Fruit fly (Drosophila melanogaster) whole organism, embryonic: Measurements from ENCODE around the gene DAAM.

Experiments used
- CG10147 ChIP-seq: fragments of 200-800 bp; sonication (Bioruptor generic); optimal IDR thresholded peaks from 2 replicates; lab custom pipeline; 2019; ENCODE audit warnings: missing biosample characterization, mild to moderate bottlenecking, missing genetic modification characterization, moderate library complexity
- CG12104 ChIP-seq: fragments of 200-800 bp; sonication (Bioruptor generic); optimal IDR thresholded peaks from 3 replicates; lab custom pipeline; 2016; ENCODE audit warnings: missing biosample characterization, missing genetic modification characterization
- CG15269 ChIP-seq: fragments of 200-800 bp; sonication (Bioruptor generic); optimal IDR thresholded peaks from 2 replicates; lab custom pipeline; 2018; ENCODE audit warnings: missing biosample characterization, mild to moderate bottlenecking, missing genetic modification characterization, moderate library complexity
- CG15601 ChIP-seq: fragments of 200-800 bp; sonication (Bioruptor generic); optimal IDR thresholded peaks from 3 replicates; lab custom pipeline; 2019; ENCODE audit warnings: missing biosample characterization, mild to moderate bottlenecking, missing genetic modification characterization, moderate library complexity
- CG1792 ChIP-seq: fragments of 200-800 bp; sonication (Bioruptor generic); optimal IDR thresholded peaks from 2 replicates; lab custom pipeline; 2016; ENCODE audit warnings: missing biosample characterization, missing genetic modification characterization
- CG18476 ChIP-seq: fragments of 200-800 bp; sonication (Bioruptor generic); optimal IDR thresholded peaks from 2 replicates; lab custom pipeline; 2016; ENCODE audit warnings: missing biosample characterization, mild to moderate bottlenecking, missing genetic modification characterization
- CG18599 ChIP-seq: fragments of 200-800 bp; sonication (Bioruptor generic); optimal IDR thresholded peaks from 3 replicates; lab custom pipeline; 2017; ENCODE audit warnings: missing biosample characterization, missing genetic modification characterization, mild to moderate bottlenecking, moderate library complexity, missing genetic modification reagents
- CG31365 ChIP-seq: fragments of 200-800 bp; sonication (Bioruptor generic); optimal IDR thresholded peaks from 2 replicates; lab custom pipeline; 2018; ENCODE audit warnings: missing biosample characterization, mild to moderate bottlenecking, missing genetic modification characterization
- CG31441 ChIP-seq: fragments of 200-800 bp; sonication (Bioruptor generic); IDR thresholded peaks from 2 replicates; pipeline ENCODE4 v1.3.6; 2022; ENCODE audit warnings: missing biosample characterization, missing genetic modification characterization
- CG34376 ChIP-seq: fragments of 200-800 bp; sonication (Bioruptor generic); optimal IDR thresholded peaks from 2 replicates; lab custom pipeline; 2018; ENCODE audit warnings: missing biosample characterization, mild to moderate bottlenecking, missing genetic modification characterization
- CG3847 ChIP-seq: fragments of 200-800 bp; sonication (Bioruptor generic); IDR thresholded peaks from 2 replicates; pipeline ENCODE4 v1.3.6; 2022; ENCODE audit warnings: missing biosample characterization, missing genetic modification characterization
- CG4404 ChIP-seq: fragments of 200-800 bp; sonication (Bioruptor generic); IDR thresholded peaks from 2 replicates; pipeline ENCODE4 v1.3.6; 2022; ENCODE audit warnings: missing biosample characterization, missing genetic modification characterization
- CG6689 ChIP-seq: fragments of 200-800 bp; sonication (Bioruptor generic); IDR thresholded peaks from 2 replicates; pipeline ENCODE4 v1.3.6; 2022; ENCODE audit warnings: missing biosample characterization, missing genetic modification characterization
- CG6813 ChIP-seq: fragments of 200-800 bp; sonication (Bioruptor generic); optimal IDR thresholded peaks from 2 replicates; lab custom pipeline; 2017; ENCODE audit warnings: missing biosample characterization, missing genetic modification characterization, mild to moderate bottlenecking, moderate library complexity, missing genetic modification reagents
- CG7928 ChIP-seq: fragments of 200-800 bp; sonication (Bioruptor generic); optimal IDR thresholded peaks from 2 replicates; lab custom pipeline; 2017; ENCODE audit warnings: missing biosample characterization, mild to moderate bottlenecking, missing genetic modification characterization
- CG8089 ChIP-seq: fragments of 200-800 bp; sonication (Bioruptor generic); optimal IDR thresholded peaks from 3 replicates; lab custom pipeline; 2016; ENCODE audit warnings: missing biosample characterization, missing genetic modification characterization
- CG8388 ChIP-seq: fragments of 200-800 bp; sonication (Bioruptor generic); optimal IDR thresholded peaks from 2 replicates; lab custom pipeline; 2019; ENCODE audit warnings: missing biosample characterization, mild to moderate bottlenecking, missing genetic modification characterization, moderate library complexity
- Dip2 ChIP-seq: fragments of 200-800 bp; sonication (Bioruptor generic); IDR thresholded peaks from 2 replicates; pipeline ENCODE4 v1.3.6; 2022; ENCODE audit warnings: missing biosample characterization, missing genetic modification characterization
- Dip3 ChIP-seq: fragments of 200-800 bp; sonication (Bioruptor generic); optimal IDR thresholded peaks from 3 replicates; lab custom pipeline; 2016; ENCODE audit warnings: missing biosample characterization, missing genetic modification characterization
- Doc2 ChIP-seq: fragments of 200-800 bp; sonication (Bioruptor generic); IDR thresholded peaks from 2 replicates; pipeline ENCODE4 v1.3.6; 2022; ENCODE audit warnings: missing biosample characterization, missing genetic modification characterization
- Doc3 ChIP-seq: fragments of 200-800 bp; sonication (Bioruptor generic); IDR thresholded peaks from 3 replicates; pipeline ENCODE4 v1.3.6; 2022; ENCODE audit warnings: missing biosample characterization, missing genetic modification characterization; ENCODE audit not compliant: partially characterized antibody
- Dref ChIP-seq: fragments of 200-800 bp; sonication (Bioruptor generic); IDR thresholded peaks from 2 replicates; pipeline ENCODE4 v1.3.6; 2022; ENCODE audit warnings: missing biosample characterization, missing genetic modification characterization
- HHEX ChIP-seq: fragments of 200-800 bp; sonication (Bioruptor generic); optimal IDR thresholded peaks from 3 replicates; lab custom pipeline; 2017; ENCODE audit warnings: missing biosample characterization, mild to moderate bottlenecking, missing genetic modification characterization, missing genetic modification reagents
- Hr3 ChIP-seq: fragments of 200-800 bp; sonication (Bioruptor generic); optimal IDR thresholded peaks from 3 replicates; lab custom pipeline; 2016; ENCODE audit warnings: missing biosample characterization, missing genetic modification characterization
- Mad ChIP-seq: fragments of 200-800 bp; sonication (Bioruptor generic); optimal IDR thresholded peaks from 2 replicates; lab custom pipeline; 2016; ENCODE audit warnings: missing biosample characterization, missing genetic modification characterization
- Nf-YB ChIP-seq: fragments of 200-800 bp; sonication (Bioruptor generic); optimal IDR thresholded peaks from 3 replicates; lab custom pipeline; 2019; ENCODE audit warnings: missing biosample characterization, mild to moderate bottlenecking, missing genetic modification characterization, moderate library complexity
- Opbp ChIP-seq: fragments of 200-800 bp; sonication (Bioruptor generic); IDR thresholded peaks from 3 replicates; pipeline ENCODE4 v1.3.6; 2022; ENCODE audit warnings: missing biosample characterization, missing genetic modification characterization; ENCODE audit not compliant: partially characterized antibody
- PHDP ChIP-seq: fragments of 200-800 bp; sonication (Bioruptor generic); optimal IDR thresholded peaks from 3 replicates; lab custom pipeline; 2018; ENCODE audit warnings: missing biosample characterization, mild to moderate bottlenecking, missing genetic modification characterization, moderate library complexity
- Rx ChIP-seq: fragments of 200-800 bp; sonication (Bioruptor generic); IDR thresholded peaks from 2 replicates; pipeline ENCODE4 v1.3.6; 2022; ENCODE audit warnings: missing biosample characterization, missing genetic modification characterization
- Scr ChIP-seq: fragments of 200-800 bp; sonication (Bioruptor generic); IDR thresholded peaks from 2 replicates; pipeline ENCODE4 v1.3.6; 2022; ENCODE audit warnings: missing biosample characterization, missing genetic modification characterization; ENCODE audit not compliant: partially characterized antibody
- Sox100B ChIP-seq: fragments of 200-800 bp; sonication (Bioruptor generic); optimal IDR thresholded peaks from 3 replicates; lab custom pipeline; 2018; ENCODE audit warnings: missing biosample characterization, mild to moderate bottlenecking, missing genetic modification characterization
- Sry-δ ChIP-seq: fragments of 200-800 bp; sonication (Bioruptor generic); optimal IDR thresholded peaks from 2 replicates; lab custom pipeline; 2016; ENCODE audit warnings: missing biosample characterization, missing genetic modification characterization
- Usf ChIP-seq: fragments of 200-800 bp; sonication (Bioruptor generic); optimal IDR thresholded peaks from 2 replicates; lab custom pipeline; 2017; ENCODE audit warnings: missing genotype, missing biosample characterization, missing genetic modification characterization
- aop ChIP-seq: fragments of 200-800 bp; sonication (Bioruptor generic); IDR thresholded peaks from 2 replicates; pipeline ENCODE4 v1.3.6; 2022; ENCODE audit warnings: missing biosample characterization, missing genetic modification characterization
- bowl ChIP-seq: fragments of 200-800 bp; sonication (Bioruptor generic); IDR thresholded peaks from 2 replicates; pipeline ENCODE4 v1.3.6; 2022; ENCODE audit warnings: missing biosample characterization, missing genetic modification characterization
- croc ChIP-seq: fragments of 200-800 bp; sonication (Bioruptor generic); conservative IDR thresholded peaks from 3 replicates; pipeline ENCODE4 v1.3.6; 2022; ENCODE audit warnings: missing biosample characterization, missing genetic modification characterization
- crol ChIP-seq: fragments of 200-800 bp; sonication (Bioruptor generic); IDR thresholded peaks from 2 replicates; pipeline ENCODE4 v1.3.6; 2022; ENCODE audit warnings: missing biosample characterization, missing genetic modification characterization
- crp ChIP-seq, 2 experiments: fragments of 200-800 bp; sonication (Bioruptor generic); optimal IDR thresholded peaks; 2 replicates in 1 of 2; 3 replicates in 1 of 2; lab custom pipeline; 2017; ENCODE audit warnings: missing biosample characterization in 2 of 2, missing genetic modification characterization in 2 of 2, mild to moderate bottlenecking in 1 of 2, moderate library complexity in 1 of 2
- dmrt11E ChIP-seq: fragments of 200-800 bp; sonication (Bioruptor generic); optimal IDR thresholded peaks from 3 replicates; lab custom pipeline; 2018; ENCODE audit warnings: missing biosample characterization, mild to moderate bottlenecking, missing genetic modification characterization, moderate library complexity
- dpn ChIP-seq, 2 experiments: fragments of 200-800 bp; sonication (Bioruptor generic); optimal IDR thresholded peaks; 3 replicates each; lab custom pipeline; 2016; ENCODE audit warnings: missing biosample characterization in 2 of 2, missing genetic modification characterization in 2 of 2
- fd102C ChIP-seq: fragments of 200-800 bp; sonication (Bioruptor generic); optimal IDR thresholded peaks from 2 replicates; lab custom pipeline; 2018; ENCODE audit warnings: missing biosample characterization, mild to moderate bottlenecking, missing genetic modification characterization, moderate library complexity
- gro ChIP-seq: fragments of 200-800 bp; sonication (Bioruptor generic); optimal IDR thresholded peaks from 2 replicates; lab custom pipeline; 2016; ENCODE audit warnings: missing biosample characterization, missing genetic modification characterization
- mam ChIP-seq: fragments of 200-800 bp; sonication (Bioruptor generic); optimal IDR thresholded peaks from 3 replicates; lab custom pipeline; 2016; ENCODE audit warnings: missing biosample characterization, missing genetic modification characterization
- nmo ChIP-seq: fragments of 200-800 bp; sonication (Bioruptor generic); optimal IDR thresholded peaks from 2 replicates; lab custom pipeline; 2018; ENCODE audit warnings: missing biosample characterization, mild to moderate bottlenecking, missing genetic modification characterization, moderate library complexity
- p53 ChIP-seq: fragments of 200-800 bp; sonication (Bioruptor generic); optimal IDR thresholded peaks from 2 replicates; lab custom pipeline; 2016; ENCODE audit warnings: missing biosample characterization, missing genetic modification characterization
- pnt ChIP-seq: fragments of 200-800 bp; sonication (Bioruptor generic); optimal IDR thresholded peaks from 3 replicates; lab custom pipeline; 2016; ENCODE audit warnings: missing biosample characterization, missing genetic modification characterization
- pros ChIP-seq: fragments of 200-800 bp; sonication (Bioruptor generic); optimal IDR thresholded peaks from 3 replicates; lab custom pipeline; 2019; ENCODE audit warnings: missing biosample characterization, mild to moderate bottlenecking, missing genetic modification characterization, moderate library complexity
- shn ChIP-seq: fragments of 200-800 bp; sonication (Bioruptor generic); optimal IDR thresholded peaks from 3 replicates; lab custom pipeline; 2016; ENCODE audit warnings: missing biosample characterization, missing genetic modification characterization
- sisA ChIP-seq: fragments of 200-800 bp; sonication (Bioruptor generic); IDR thresholded peaks from 2 replicates; pipeline ENCODE4 v1.3.6; 2022; ENCODE audit warnings: missing biosample characterization, missing genetic modification characterization
- slbo ChIP-seq: fragments of 200-800 bp; sonication (Bioruptor generic); IDR thresholded peaks from 2 replicates; pipeline ENCODE4 v1.3.6; 2022; ENCODE audit warnings: missing biosample characterization, missing genetic modification characterization
- tup ChIP-seq: fragments of 200-800 bp; sonication (Bioruptor generic); optimal IDR thresholded peaks from 2 replicates; lab custom pipeline; 2016; ENCODE audit warnings: missing biosample characterization, mild to moderate bottlenecking, missing genetic modification characterization, moderate library complexity

Gene DAAM

DNA sequence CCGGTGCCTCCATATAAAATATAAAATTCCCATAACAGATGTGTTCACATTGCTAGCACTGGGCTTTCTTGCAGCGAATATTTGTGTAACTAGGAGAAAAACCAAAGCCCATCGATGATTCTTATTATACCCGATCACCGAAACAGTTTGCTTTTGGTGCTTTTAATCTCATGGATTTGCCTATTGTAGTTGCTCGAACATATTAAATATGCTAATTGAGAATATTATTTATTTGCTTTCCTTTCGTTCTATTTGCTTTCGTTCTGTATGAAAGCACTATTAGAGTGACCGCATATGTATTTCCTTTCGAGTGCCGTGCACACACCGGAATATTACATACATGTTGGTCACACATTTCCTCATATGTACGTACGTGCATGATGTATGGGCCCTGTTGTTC is 51.5 kb downstream of the DAAM start (continued):
- TF ChIP-seq crol (GFP tag; lab: Robert Waterston, UW) = no peak
- no peak for TF ChIP-seq Doc2 (GFP tag; lab: Robert Waterston, UW)
- TF ChIP-seq dmrt11E (tag; lab: Kevin White, UChicago) = no peak
- no peak for TF ChIP-seq CG8089 (GFP tag; lab: Kevin White, UChicago)
- TF ChIP-seq CG4404 (GFP tag; lab: Robert Waterston, UW) = no peak
- no peak for TF ChIP-seq aop
- TF ChIP-seq fd102C = no peak
- no peak for TF ChIP-seq Sry-δ (GFP tag; lab: Kevin White, UChicago)
- TF ChIP-seq nmo (GFP tag; lab: Kevin White, UChicago) = peak; percentile 53
- TF ChIP-seq CG6813 (GFP tag; lab: Kevin White, UChicago) = peak; percentile 10
- peak; percentile 27 for TF ChIP-seq PHDP (tag; lab: Kevin White, UChicago)
- TF ChIP-seq Mad = no peak
- TF ChIP-seq Dip2 = no peak
- TF ChIP-seq CG8388 (GFP tag; lab: Kevin White, UChicago) = peak; percentile 34
- 0 out of 3 replicates have a peak, but pooled peaks have one; percentile 29 for TF ChIP-seq croc (GFP tag; lab: Robert Waterston, UW)
- no peak for TF ChIP-seq sisA (GFP tag; lab: Robert Waterston, UW)
- TF ChIP-seq CG15601 (tag; lab: Kevin White, UChicago) = no peak
- peak; percentile 29 for TF ChIP-seq Nf-YB (GFP tag; lab: Kevin White, UChicago)
- TF ChIP-seq CG12104 (GFP tag; lab: Kevin White, UChicago) = no peak
- TF ChIP-seq CG7928 = peak; percentile 5
- no peak for TF ChIP-seq shn (GFP tag; lab: Kevin White, UChicago)
- TF ChIP-seq Doc3 (GFP tag; lab: Robert Waterston, UW) = no peak
- peak; percentile 1 for TF ChIP-seq HHEX (GFP tag; lab: Kevin White, UChicago)
- TF ChIP-seq Dip3 (GFP tag; lab: Kevin White, UChicago) = peak; percentile 53
- TF ChIP-seq p53 (GFP tag; lab: Kevin White, UChicago) = no peak
- no peak for TF ChIP-seq CG18476 (GFP tag; lab: Kevin White, UChicago)
- TF ChIP-seq Usf (GFP tag; lab: Kevin White, UChicago) = no peak
- TF ChIP-seq CG6689 = peak; percentile 51; the same call in 1 of the 2 replicates
- TF ChIP-seq pros (GFP tag; lab: Kevin White, UChicago) = no peak
- TF ChIP-seq CG31365 = peak; percentile 13
- TF ChIP-seq slbo (GFP tag; lab: Robert Waterston, UW) = peak; percentile 59
- TF ChIP-seq CG18599 (GFP tag; lab: Kevin White, UChicago) = peak; percentile 78
- TF ChIP-seq gro (GFP tag; lab: Kevin White, UChicago) = no peak
- TF ChIP-seq pnt = no peak
- no peak for TF ChIP-seq Opbp
- TF ChIP-seq crp (GFP tag; optimal IDR thresholded peaks at IDR 0.05; lab: Kevin White, UChicago) = no peak
- peak; percentile 12 for TF ChIP-seq mam (GFP tag; lab: Kevin White, UChicago)
- peak; percentile 0 for TF ChIP-seq Hr3 (GFP tag; lab: Kevin White, UChicago)
- TF ChIP-seq tup (GFP tag; lab: Kevin White, UChicago) = no peak
- TF ChIP-seq Sox100B = peak; percentile 50
- TF ChIP-seq CG10147 (GFP tag; lab: Kevin White, UChicago) = peak; percentile 6
- TF ChIP-seq Rx = no peak
- no peak for TF ChIP-seq bowl
- TF ChIP-seq CG31441 (GFP tag; lab: Robert Waterston, UW) = peak; percentile 57
- TF ChIP-seq dpn (GFP tag; optimal IDR thresholded peaks at IDR 0.05; lab: Kevin White, UChicago) = no peak
- peak; percentile 6 for TF ChIP-seq CG1792 (GFP tag; lab: Kevin White, UChicago)
- TF ChIP-seq CG3847 = peak; percentile 52
- TF ChIP-seq Dref = no peak
- peak; percentile 67 for TF ChIP-seq CG15269
- TF ChIP-seq Scr (GFP tag; lab: Robert Waterston, UW) = no peak
- TF ChIP-seq CG34376 = no peak
